Fruit fly (Drosophila melanogaster): ENCODE measurements around the gene Tace.

The Tace gene

DNA sequence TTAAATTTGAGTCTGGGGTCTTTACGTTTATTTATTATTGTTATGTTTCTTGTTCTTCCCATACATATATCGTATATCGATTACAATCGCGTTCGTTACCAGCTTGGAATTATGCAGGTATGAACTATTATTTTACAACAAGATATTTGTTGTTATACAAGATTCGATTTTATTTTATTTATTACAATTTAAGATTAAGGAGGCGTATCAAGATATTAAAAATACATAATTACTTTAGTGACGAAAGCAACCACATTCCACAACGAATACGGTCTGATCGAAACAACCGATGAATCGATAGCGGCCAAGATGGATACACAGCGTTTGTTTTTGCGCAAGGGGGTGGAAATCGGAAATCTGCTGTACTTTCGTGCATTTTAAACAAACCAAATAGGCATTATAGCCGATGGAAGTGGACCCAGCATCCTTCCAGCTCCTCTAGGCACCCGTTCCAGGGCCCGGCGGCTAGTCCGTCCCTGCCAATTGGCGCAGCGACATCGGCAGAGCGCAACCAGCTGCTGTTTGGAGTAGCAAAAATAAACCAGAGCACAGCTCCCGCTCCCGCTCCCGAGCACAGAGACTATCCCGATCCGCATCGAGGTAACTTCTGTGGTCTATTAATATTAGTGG, 2.6 kb upstream of the Tace start, which contains the start of the genes CG15525 and CG11504:
CG15525 (minus strand) TSS at position 70 of the 630 bp plus-strand sequence.
CG11504 (plus strand) TSS at position 294 of the 630 bp plus-strand sequence.
- TF ChIP-seq Sin3A (optimal IDR thresholded peaks at IDR 0.05) (no peak), h (optimal IDR thresholded peaks at IDR 0.05) (no peak), insv (optimal IDR thresholded peaks at IDR 0.05) (no peak), Myc (optimal IDR thresholded peaks at IDR 0.05) (no peak), ttk (optimal IDR thresholded peaks at IDR 0.05) (no peak), psq (optimal IDR thresholded peaks at IDR 0.05) (no peak)

DNA sequence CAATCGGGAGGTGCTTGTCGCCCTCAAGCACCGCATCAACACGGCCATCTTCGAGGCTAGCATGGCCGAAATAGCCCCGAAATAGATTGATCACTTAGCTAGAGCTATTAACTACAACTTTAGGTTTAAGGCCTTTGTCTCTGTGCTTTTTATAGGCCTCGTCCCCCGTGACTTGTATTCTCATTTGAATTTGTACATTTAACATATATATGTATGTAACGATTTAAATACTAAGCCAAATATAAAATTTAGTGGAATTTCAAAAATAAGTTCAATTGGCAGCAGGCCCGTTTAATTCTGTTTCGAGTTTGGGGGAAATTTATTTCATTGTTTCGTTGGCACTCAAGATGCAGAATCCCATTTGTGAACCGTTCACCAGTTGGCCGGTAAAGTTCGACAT, 835 bp upstream of the Tace start, which contains the start of gene CG34298:
CG34298 (plus strand) TSS at position 301 of the 400 bp plus-strand sequence.
- TF ChIP-seq insv (optimal IDR thresholded peaks at IDR 0.05) (no peak), Myc (optimal IDR thresholded peaks at IDR 0.05) (no peak), ttk (optimal IDR thresholded peaks at IDR 0.05) (no peak), Sin3A (optimal IDR thresholded peaks at IDR 0.05) (no peak), h (optimal IDR thresholded peaks at IDR 0.05) (no peak)

DNA sequence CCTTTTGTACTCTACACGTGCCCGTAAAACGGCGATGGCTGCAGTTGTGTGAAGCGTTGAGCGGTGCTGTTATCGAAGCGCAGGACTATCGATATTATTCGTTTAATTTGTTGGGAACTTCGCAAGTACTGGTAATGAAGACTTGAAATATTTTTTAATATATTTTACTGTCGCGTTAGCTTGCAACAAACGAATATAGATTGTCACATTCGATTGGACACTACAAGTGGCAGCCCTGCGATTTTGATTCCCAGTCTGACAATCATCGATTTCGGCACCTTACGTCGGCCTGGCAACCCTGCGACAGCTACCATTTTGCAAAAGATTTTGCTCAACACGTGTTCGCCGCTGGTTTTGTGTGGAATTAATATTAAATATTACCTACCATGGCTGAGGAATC, 4.3 kb downstream of the Tace start, which contains the start of the genes Nlp and Nph:
Nlp (plus strand) TSS at position 138 of the 400 bp plus-strand sequence.
Nph (minus strand) TSS at position 214 of the 400 bp plus-strand sequence.
- no peak for TF ChIP-seq h (optimal IDR thresholded peaks at IDR 0.05)
- no peak for TF ChIP-seq Myc (optimal IDR thresholded peaks at IDR 0.05)
- TF ChIP-seq Sin3A (optimal IDR thresholded peaks at IDR 0.05) = no peak
- TF ChIP-seq ttk (optimal IDR thresholded peaks at IDR 0.05) = no peak
- TF ChIP-seq insv (optimal IDR thresholded peaks at IDR 0.05) = no peak
- TF ChIP-seq psq (optimal IDR thresholded peaks at IDR 0.05) = no peak

DNA sequence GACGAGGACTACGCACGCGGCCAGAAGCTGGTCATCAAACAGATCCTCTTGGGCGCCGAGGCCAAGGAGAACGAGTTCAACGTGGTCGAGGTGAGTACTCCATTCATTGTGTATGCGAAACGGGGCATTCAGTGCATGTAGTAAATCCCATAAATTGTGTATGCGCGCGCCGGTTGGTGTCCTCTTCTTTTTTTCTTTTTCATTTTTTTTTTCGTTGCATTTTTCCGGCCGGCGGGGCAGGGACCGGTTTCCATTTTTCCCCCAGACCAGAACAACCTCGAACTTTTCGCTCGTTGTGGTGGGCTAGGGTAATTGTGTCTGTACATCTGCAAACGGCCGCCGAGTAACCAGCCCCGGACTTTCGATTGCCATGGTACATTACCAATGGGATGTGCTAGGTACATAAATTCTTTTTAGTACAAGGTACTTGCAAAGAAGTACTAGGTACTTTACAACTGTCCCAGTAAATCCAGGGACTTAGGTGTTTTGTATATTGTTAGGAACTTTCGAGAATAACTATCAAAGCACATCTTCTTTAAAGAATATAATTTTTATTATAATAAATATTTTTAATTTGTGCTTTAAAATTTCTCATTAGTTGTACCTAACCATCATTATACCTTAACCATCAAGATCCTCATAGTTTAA, 5.1 kb downstream of the Tace start:
- TF ChIP-seq psq (optimal IDR thresholded peaks at IDR 0.05) (no peak), Sin3A (optimal IDR thresholded peaks at IDR 0.05) (no peak), Myc (optimal IDR thresholded peaks at IDR 0.05) (no peak), insv (optimal IDR thresholded peaks at IDR 0.05) (no peak), h (optimal IDR thresholded peaks at IDR 0.05) (no peak), ttk (optimal IDR thresholded peaks at IDR 0.05) (no peak)

DNA sequence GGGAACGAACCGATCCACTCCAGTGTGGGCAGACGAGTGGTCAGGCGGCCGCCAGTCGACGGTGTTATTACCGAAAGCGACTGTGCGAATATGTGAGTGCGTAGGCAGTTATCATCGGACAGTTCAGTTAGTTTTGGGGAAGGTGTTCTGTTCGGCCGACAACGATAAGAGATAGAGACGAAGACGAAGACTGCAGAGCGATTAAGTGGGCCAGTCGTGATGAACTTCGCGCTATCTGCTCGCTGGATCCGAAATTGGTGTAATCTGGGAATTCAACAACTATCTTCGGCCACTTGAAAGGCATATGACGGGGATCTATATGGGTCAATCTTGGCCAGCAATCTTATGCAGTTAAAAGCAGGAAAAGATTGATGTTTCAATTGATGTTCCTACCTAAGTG, 8.8 kb downstream of the Tace start, which contains the start of gene CG7912:
CG7912 (minus strand) TSS at position 17 of the 400 bp plus-strand sequence.
- TF ChIP-seq ttk (optimal IDR thresholded peaks at IDR 0.05) = no peak
- TF ChIP-seq h (optimal IDR thresholded peaks at IDR 0.05) = no peak
- no peak for TF ChIP-seq Myc (optimal IDR thresholded peaks at IDR 0.05)
- TF ChIP-seq Sin3A (optimal IDR thresholded peaks at IDR 0.05) = no peak

DNA sequence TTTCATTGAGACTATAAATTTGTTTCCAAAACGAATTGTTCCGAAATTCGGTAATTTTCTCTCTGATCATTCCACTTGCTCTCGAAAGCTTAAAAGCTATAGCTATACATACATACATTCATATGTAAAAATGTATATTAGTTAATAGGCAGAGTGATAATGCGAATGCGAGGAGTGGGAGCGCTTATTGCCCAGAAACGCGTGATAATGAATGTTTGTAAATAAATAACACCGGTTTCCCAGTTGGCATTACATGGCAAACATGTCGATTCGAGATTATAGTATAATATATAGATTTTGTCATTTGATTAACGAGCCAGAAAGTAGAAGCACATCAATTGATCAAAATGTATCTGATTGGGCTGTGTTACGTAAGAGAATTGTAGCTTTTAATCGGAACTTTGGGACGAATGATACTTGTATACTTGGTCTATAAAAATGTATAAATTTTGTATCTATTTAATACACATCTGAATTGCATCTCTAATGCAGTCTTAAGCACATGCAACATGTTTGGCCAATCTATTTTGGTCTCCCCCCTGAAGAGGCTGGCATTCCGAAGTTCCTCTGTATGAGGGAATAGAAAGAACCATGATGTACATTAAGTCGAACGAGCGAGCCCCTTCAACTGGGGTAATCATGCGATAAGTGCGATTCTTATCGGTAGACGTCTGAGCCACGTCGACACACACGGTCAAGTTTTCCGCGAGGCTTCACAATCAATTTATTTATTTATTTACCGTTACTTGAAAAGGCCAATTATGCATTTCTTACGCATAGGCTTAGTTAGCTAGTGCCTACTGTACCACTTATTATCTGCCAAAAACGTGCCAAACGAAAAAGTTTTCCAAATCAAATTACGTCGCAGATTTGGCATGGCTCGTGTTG, 12.5 kb downstream of the Tace start:
- TF ChIP-seq ttk (optimal IDR thresholded peaks at IDR 0.05) (no peak), Sin3A (optimal IDR thresholded peaks at IDR 0.05) (no peak), Myc (optimal IDR thresholded peaks at IDR 0.05) (no peak), h (optimal IDR thresholded peaks at IDR 0.05) (no peak), insv (optimal IDR thresholded peaks at IDR 0.05) (no peak), psq (optimal IDR thresholded peaks at IDR 0.05) (no peak)

DNA sequence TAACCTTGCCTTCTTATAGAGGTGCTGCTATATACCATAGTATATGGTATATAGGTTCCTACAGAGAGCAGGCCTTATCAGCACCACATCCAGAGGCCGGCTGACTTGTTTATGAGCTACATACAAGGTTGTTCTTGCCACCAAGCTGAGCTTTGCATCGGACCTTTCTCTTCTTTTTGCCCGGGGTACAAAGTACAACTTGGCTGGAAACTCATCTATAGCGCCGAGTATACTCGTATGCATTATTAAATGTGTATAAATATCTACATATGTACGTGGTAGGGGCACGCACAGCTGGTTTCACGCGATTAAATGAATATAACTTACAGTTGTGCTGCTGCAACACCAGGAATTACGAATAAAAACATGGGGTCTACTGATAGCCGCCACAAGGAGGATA, 13.6 kb downstream of the Tace start:
- TF ChIP-seq h (optimal IDR thresholded peaks at IDR 0.05) (no peak), Sin3A (optimal IDR thresholded peaks at IDR 0.05) (no peak), psq (optimal IDR thresholded peaks at IDR 0.05) (no peak), insv (optimal IDR thresholded peaks at IDR 0.05) (no peak), Myc (optimal IDR thresholded peaks at IDR 0.05) (no peak), ttk (optimal IDR thresholded peaks at IDR 0.05) (no peak)

DNA sequence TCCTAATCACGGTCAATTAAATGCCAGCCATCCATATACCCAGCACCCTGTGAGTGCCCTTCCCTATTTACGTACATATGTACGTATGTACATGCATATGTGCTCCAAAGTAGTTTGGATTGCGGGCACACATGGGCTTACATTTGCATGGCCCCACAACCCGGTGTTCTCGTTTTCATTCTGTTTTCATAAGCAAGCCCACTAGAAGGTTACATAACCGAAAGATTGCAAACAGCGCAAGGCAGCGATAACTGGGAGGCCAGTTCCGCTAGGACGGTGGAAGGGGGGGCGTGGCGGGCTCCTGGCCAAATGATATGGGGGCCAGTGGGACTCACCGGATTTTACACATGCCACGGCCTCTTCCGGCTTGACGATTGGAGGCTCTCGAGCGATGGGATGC, 14.2 kb downstream of the Tace start:
- TF ChIP-seq ttk (optimal IDR thresholded peaks at IDR 0.05) (no peak), Sin3A (optimal IDR thresholded peaks at IDR 0.05) (no peak), insv (optimal IDR thresholded peaks at IDR 0.05) (no peak), h (optimal IDR thresholded peaks at IDR 0.05) (no peak), psq (optimal IDR thresholded peaks at IDR 0.05) (no peak), Myc (optimal IDR thresholded peaks at IDR 0.05) (no peak)

DNA sequence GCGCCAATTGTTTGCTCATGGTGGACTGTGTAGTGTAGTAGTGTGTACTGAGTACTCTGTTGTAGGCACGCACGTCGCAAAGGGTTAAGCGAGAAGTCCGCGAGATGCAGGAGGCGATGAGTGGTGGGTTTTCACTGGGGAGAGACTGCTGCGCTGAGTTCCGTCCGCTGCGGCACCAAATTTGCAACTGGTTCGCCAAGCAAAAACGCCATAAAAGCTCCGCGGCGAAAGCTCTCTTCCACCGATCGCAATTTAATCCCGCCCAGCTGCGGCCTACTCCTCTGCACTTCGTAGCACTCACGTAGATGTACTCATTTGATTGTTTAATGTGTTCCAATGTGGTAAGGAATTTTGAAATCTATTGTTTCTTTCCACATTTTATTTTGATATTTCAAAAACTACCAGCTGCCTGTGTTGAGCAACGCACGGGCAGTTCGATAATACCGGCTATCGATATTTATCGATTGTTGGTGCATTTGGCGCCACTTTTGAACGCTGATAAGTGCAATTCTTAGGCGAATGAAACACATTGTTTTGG, 14.7 kb downstream of the Tace start, which contains the start of gene CG7920:
CG7920 (minus strand) TSS at position 308 of the 538 bp plus-strand sequence.
- TF ChIP-seq Sin3A (optimal IDR thresholded peaks at IDR 0.05) (no peak), ttk (optimal IDR thresholded peaks at IDR 0.05) (no peak), psq (optimal IDR thresholded peaks at IDR 0.05) (no peak), insv (optimal IDR thresholded peaks at IDR 0.05) (no peak), h (optimal IDR thresholded peaks at IDR 0.05) (no peak), Myc (optimal IDR thresholded peaks at IDR 0.05) (no peak)

DNA sequence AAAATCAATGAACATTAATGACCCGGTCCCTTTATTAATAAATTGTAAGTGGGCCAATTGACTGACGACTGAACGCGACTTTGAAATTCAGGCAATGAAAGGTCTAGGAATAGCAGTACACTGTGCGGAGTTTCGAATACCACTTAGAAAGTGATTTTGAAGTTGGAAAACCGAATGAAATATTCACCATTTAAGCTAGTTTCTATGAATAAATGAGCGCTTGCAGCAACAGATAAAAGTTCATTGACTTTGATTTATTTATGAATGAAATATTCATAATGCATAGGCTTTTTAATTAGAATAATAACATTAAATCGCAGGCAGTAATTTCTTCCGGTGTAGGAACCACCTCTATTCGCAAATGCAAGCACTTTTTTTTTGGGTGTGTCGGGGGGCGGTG, 20.7 kb downstream of the Tace start:
- TF ChIP-seq Myc (optimal IDR thresholded peaks at IDR 0.05) (no peak), insv (optimal IDR thresholded peaks at IDR 0.05) (no peak), Sin3A (optimal IDR thresholded peaks at IDR 0.05) (no peak), psq (optimal IDR thresholded peaks at IDR 0.05) (no peak), ttk (optimal IDR thresholded peaks at IDR 0.05) (no peak), h (optimal IDR thresholded peaks at IDR 0.05) (no peak)

Measured in Kc167 (cell line).